Worm (Caenorhabditis elegans): ENCODE measurements around the gene abl-1.

The abl-1 gene

ce11 chrX:10559203-10559602 lies 64.8 kb downstream of the abl-1 start, which contains the start of gene F59F5.7:
Gene F59F5.7 (plus strand): TSS chrX:10559503.
- TF ChIP-seq nhr-12 (tag; optimal IDR thresholded peaks at IDR 0.05), result no peak
- no peak for TF ChIP-seq ztf-4 (tag; optimal IDR thresholded peaks at IDR 0.05)
- no peak for TF ChIP-seq nhr-76 (tag; optimal IDR thresholded peaks at IDR 0.05)
- no peak for TF ChIP-seq hlh-4 (tag; optimal IDR thresholded peaks at IDR 0.05)
- no peak for TF ChIP-seq lsy-2 (tag; optimal IDR thresholded peaks at IDR 0.05)
- no peak for TF ChIP-seq tbx-2 (tag; optimal IDR thresholded peaks at IDR 0.05)
- TF ChIP-seq nhr-20 (tag; optimal IDR thresholded peaks at IDR 0.05), result no peak
- TF ChIP-seq lin-13 (GFP tag; optimal IDR thresholded peaks at IDR 0.05), result no peak
- no peak for TF ChIP-seq dpl-1 (GFP tag; optimal IDR thresholded peaks at IDR 0.05)

- TF ChIP-seq elt-2 (tag; optimal IDR thresholded peaks at IDR 0.05) (no peak), nhr-11 (tag; optimal IDR thresholded peaks at IDR 0.05) (no peak), tlp-1 (tag; optimal IDR thresholded peaks at IDR 0.05) (no peak), irx-1 (tag; optimal IDR thresholded peaks at IDR 0.05) (no peak), fkh-8 (tag; optimal IDR thresholded peaks at IDR 0.05) (no peak), unc-130 (tag; optimal IDR thresholded peaks at IDR 0.05) (no peak), elt-3 (tag; optimal IDR thresholded peaks at IDR 0.05) (no peak), C04F5.9 (tag; optimal IDR thresholded peaks at IDR 0.05) (no peak), unc-86 (tag; optimal IDR thresholded peaks at IDR 0.05) (no peak), unc-30 (tag; optimal IDR thresholded peaks at IDR 0.05) (no peak), swsn-7 (tag; optimal IDR thresholded peaks at IDR 0.05) (no peak), nhr-28 (tag; optimal IDR thresholded peaks at IDR 0.05) (no peak)
Observed at ce11 chrX:10556764-10557163, 67.2 kb downstream of the abl-1 start.
